Fruit fly (Drosophila melanogaster) whole organism, pupa: Measurements from ENCODE around the gene CG2972.
A peak's percentile ranks its signal among the peaks of the same experiment; 100 is the strongest.

Source experiments
- CG10348 ChIP-seq: fragments of 200-800 bp; sonication (Bioruptor generic); IDR thresholded peaks from 2 replicates; pipeline ENCODE4 v1.3.6; 2022; ENCODE audit warnings: missing biosample characterization, missing genetic modification characterization
- CG12605 ChIP-seq: fragments of 200-800 bp; sonication (Bioruptor generic); IDR thresholded peaks from 2 replicates; pipeline ENCODE4 v1.3.6; 2022; ENCODE audit warnings: missing biosample characterization, missing genetic modification characterization
- CG13204 ChIP-seq: fragments of 200-800 bp; sonication (Bioruptor generic); optimal IDR thresholded peaks from 2 replicates; lab custom pipeline; 2018; ENCODE audit warnings: missing biosample characterization, mild to moderate bottlenecking, missing genetic modification characterization, moderate library complexity
- CG14655 ChIP-seq: fragments of 200-800 bp; sonication (Bioruptor generic); optimal IDR thresholded peaks from 3 replicates; lab custom pipeline; 2017; ENCODE audit warnings: mild to moderate bottlenecking, missing biosample characterization, missing genetic modification reagents, missing genetic modification characterization
- CG15710 ChIP-seq: fragments of 200-800 bp; sonication (Bioruptor generic); optimal IDR thresholded peaks from 2 replicates; lab custom pipeline; 2018; ENCODE audit warnings: missing biosample characterization, mild to moderate bottlenecking, missing genetic modification characterization, moderate library complexity
- CG17806 ChIP-seq: fragments of 200-800 bp; sonication (Bioruptor generic); optimal IDR thresholded peaks from 2 replicates; lab custom pipeline; 2018; ENCODE audit warnings: missing biosample characterization, mild to moderate bottlenecking, missing genetic modification characterization, moderate library complexity
- CG32121 ChIP-seq: fragments of 200-800 bp; sonication (Bioruptor generic); IDR thresholded peaks from 2 replicates; pipeline ENCODE4 v1.3.6; 2022; ENCODE audit warnings: missing biosample characterization, missing genetic modification characterization
- CG34367 ChIP-seq: fragments of 200-800 bp; sonication (Bioruptor generic); optimal IDR thresholded peaks from 2 replicates; lab custom pipeline; 2018; ENCODE audit warnings: missing biosample characterization, mild to moderate bottlenecking, missing genetic modification characterization
- CG4496 ChIP-seq: fragments of 200-800 bp; sonication (Bioruptor generic); IDR thresholded peaks from 3 replicates; pipeline ENCODE4 v1.3.6; 2022; ENCODE audit warnings: missing biosample characterization, missing genetic modification characterization
- CG8159 ChIP-seq: fragments of 200-800 bp; sonication (Bioruptor generic); optimal IDR thresholded peaks from 3 replicates; lab custom pipeline; 2018; ENCODE audit warnings: missing biosample characterization, mild to moderate bottlenecking, missing genetic modification characterization, moderate library complexity
- CG8301 ChIP-seq: fragments of 200-800 bp; sonication (Bioruptor generic); optimal IDR thresholded peaks from 2 replicates; lab custom pipeline; 2018; ENCODE audit warnings: missing biosample characterization, mild to moderate bottlenecking, missing genetic modification characterization
- CG9948 ChIP-seq: fragments of 200-800 bp; sonication (Bioruptor generic); optimal IDR thresholded peaks from 2 replicates; lab custom pipeline; 2018; ENCODE audit warnings: missing biosample characterization, mild to moderate bottlenecking, missing genetic modification characterization, moderate library complexity
- D1 ChIP-seq: fragments of 200-800 bp; sonication (Bioruptor generic); optimal IDR thresholded peaks from 2 replicates; lab custom pipeline; 2018; ENCODE audit warnings: missing biosample characterization, mild to moderate bottlenecking, missing genetic modification characterization, moderate library complexity
- EcR ChIP-seq: fragments of 200-800 bp; sonication (Bioruptor generic); optimal IDR thresholded peaks from 3 replicates; lab custom pipeline; 2019; ENCODE audit warnings: missing biosample characterization, missing genetic modification characterization, mild to moderate bottlenecking, moderate library complexity, missing genetic modification reagents
- Ets98B ChIP-seq: fragments of 200-800 bp; sonication (Bioruptor generic); IDR thresholded peaks from 2 replicates; pipeline ENCODE4 v1.3.6; 2022; ENCODE audit warnings: missing biosample characterization, missing genetic modification characterization
- Pif1A ChIP-seq: fragments of 200-800 bp; sonication (Bioruptor generic); optimal IDR thresholded peaks from 3 replicates; lab custom pipeline; 2016; ENCODE audit warnings: missing biosample characterization, missing genetic modification characterization
- Pif1B ChIP-seq: fragments of 200-800 bp; sonication (Bioruptor generic); optimal IDR thresholded peaks from 3 replicates; lab custom pipeline; 2016; ENCODE audit warnings: missing biosample characterization, missing genetic modification characterization
- Snoo ChIP-seq: fragments of 200-800 bp; sonication (Bioruptor generic); optimal IDR thresholded peaks from 3 replicates; lab custom pipeline; 2017; ENCODE audit warnings: missing biosample characterization, mild to moderate bottlenecking, missing genetic modification characterization, inconsistent platforms
- fd96Ca ChIP-seq: fragments of 200-800 bp; sonication (Bioruptor generic); IDR thresholded peaks from 3 replicates; pipeline ENCODE4 v1.3.6; 2022; ENCODE audit warnings: missing biosample characterization, missing genetic modification characterization
- gl ChIP-seq: fragments of 200-800 bp; sonication (Bioruptor generic); optimal IDR thresholded peaks from 2 replicates; lab custom pipeline; 2018; ENCODE audit warnings: missing biosample characterization, mild to moderate bottlenecking, missing genetic modification characterization
- rn ChIP-seq: fragments of 200-800 bp; sonication (Bioruptor generic); IDR thresholded peaks from 2 replicates; pipeline ENCODE4 v1.3.6; 2022; ENCODE audit warnings: missing biosample characterization, missing genetic modification characterization

CG2972 gene

DNA sequence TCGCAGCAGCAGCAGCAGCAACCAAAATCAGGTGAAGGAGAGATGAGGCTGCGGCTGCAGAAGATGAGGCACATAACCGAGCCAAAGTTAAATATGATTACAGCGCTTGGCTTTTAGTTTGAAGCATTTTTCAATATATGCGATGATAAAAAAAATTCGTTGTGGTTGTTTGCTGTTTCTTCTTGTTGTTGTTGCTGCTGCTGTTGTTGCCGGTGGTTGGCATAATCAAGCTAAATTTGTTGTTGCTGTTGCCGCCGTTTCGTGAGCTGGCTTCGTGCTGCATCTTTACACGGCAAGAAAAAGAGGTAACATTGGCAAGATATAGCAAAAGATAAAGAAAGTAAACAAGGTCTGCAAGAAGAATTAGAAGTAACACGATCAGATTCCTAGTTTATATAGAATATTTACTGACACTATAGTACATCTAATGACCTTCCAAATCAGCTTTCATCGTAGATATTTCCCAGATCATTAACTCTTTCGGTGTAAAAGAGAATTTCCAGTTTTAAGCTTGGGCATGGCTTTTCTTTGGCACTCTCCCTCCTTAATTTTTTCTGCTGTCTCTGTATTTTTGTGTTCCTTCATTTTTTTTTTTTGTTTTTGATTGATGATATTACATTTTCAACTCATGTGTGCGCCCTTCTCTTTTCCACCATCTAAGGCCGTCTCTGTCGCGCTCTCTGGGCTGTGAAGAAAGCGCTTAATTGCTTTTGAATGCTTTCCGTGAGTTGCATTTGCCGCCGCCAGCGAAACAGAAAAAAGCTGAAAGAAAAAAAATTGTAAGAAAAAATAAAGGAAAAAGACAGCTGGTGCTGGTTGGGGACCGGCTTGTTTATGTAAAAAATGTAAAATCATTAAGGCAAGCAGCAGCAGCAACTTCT lies 31.2 kb downstream of the CG2972 start:
- TF ChIP-seq CG9948 (tag; lab: Kevin White, UChicago) (peak; percentile 67), CG4496 (peak; percentile 58; the same call in 1 of the 3 replicates), CG17806 (tag; lab: Kevin White, UChicago) (peak; percentile 60), gl (tag; lab: Kevin White, UChicago) (no peak), Snoo (tag; lab: Kevin White, UChicago) (peak; percentile 79), Pif1B (GFP tag; lab: Kevin White, UChicago) (peak; percentile 69), CG14655 (GFP tag; lab: Kevin White, UChicago) (peak; percentile 86), Ets98B (GFP tag; lab: Robert Waterston, UW) (peak; percentile 58), CG34367 (tag; lab: Kevin White, UChicago) (peak; percentile 38), CG12605 (GFP tag; lab: Robert Waterston, UW) (0 out of 2 replicates have a peak, but pooled peaks have one; percentile 10), CG15710 (tag; lab: Kevin White, UChicago) (peak; percentile 24), CG8301 (tag; lab: Kevin White, UChicago) (peak; percentile 81), CG8159 (tag; lab: Kevin White, UChicago) (peak; percentile 51), D1 (tag; lab: Kevin White, UChicago) (no peak), CG10348 (GFP tag; lab: Robert Waterston, UW) (no peak), Pif1A (peak; percentile 67), CG32121 (GFP tag; lab: Robert Waterston, UW) (peak; percentile 42), CG13204 (GFP tag; lab: Kevin White, UChicago) (no peak), EcR (GFP tag; lab: Kevin White, UChicago) (no peak), fd96Ca (peak; percentile 64), rn (GFP tag; lab: Robert Waterston, UW) (peak; percentile 59)

DNA sequence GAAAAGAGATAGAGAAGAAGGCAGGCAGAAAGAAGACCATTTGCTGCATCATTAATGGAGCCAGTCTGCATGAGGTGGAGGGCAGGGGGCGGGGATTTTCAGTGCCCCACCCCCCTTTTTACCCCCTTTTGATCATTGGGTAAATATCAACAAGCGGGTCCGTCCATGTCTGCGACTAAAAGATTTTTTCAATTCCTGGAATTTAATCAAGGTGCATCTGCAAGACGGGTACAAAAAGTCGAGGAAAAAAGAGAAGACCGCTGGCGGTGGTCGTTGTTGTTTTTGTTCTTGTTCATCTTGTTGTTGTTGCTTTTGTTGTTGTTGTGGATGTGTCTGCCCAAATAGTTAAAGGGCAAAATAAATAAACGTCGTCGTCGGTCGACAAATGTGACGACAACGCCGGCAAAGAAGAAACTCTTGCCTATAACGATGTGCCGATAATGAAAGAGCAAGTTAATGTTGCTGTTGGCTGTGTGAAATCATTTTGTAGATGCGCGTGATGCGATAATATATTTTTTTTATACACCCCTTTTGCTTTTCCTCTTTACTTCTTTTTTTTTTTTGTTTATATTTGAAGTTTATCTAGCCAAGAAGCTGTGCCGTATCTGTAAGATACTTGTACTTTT lies 32.7 kb downstream of the CG2972 start:
- TF ChIP-seq Snoo (tag; lab: Kevin White, UChicago) (no peak), CG13204 (GFP tag; lab: Kevin White, UChicago) (peak; percentile 59), Pif1B (GFP tag; lab: Kevin White, UChicago) (no peak), CG9948 (tag; lab: Kevin White, UChicago) (no peak), CG32121 (GFP tag; lab: Robert Waterston, UW) (no peak), gl (tag; lab: Kevin White, UChicago) (peak; percentile 32), CG15710 (tag; lab: Kevin White, UChicago) (no peak), CG14655 (GFP tag; lab: Kevin White, UChicago) (no peak), Ets98B (GFP tag; lab: Robert Waterston, UW) (peak; percentile 23; the same call in 1 of the 2 replicates), rn (GFP tag; lab: Robert Waterston, UW) (no peak), EcR (GFP tag; lab: Kevin White, UChicago) (peak; percentile 20), CG10348 (GFP tag; lab: Robert Waterston, UW) (no peak), Pif1A (no peak), CG8301 (tag; lab: Kevin White, UChicago) (no peak), D1 (tag; lab: Kevin White, UChicago) (no peak), CG17806 (tag; lab: Kevin White, UChicago) (no peak), fd96Ca (peak; percentile 36; the same call in 2 of the 3 replicates), CG4496 (no peak; the same call in 2 of the 3 replicates), CG34367 (tag; lab: Kevin White, UChicago) (peak; percentile 0), CG12605 (GFP tag; lab: Robert Waterston, UW) (peak; percentile 39; the same call in 1 of the 2 replicates), CG8159 (tag; lab: Kevin White, UChicago) (no peak)
- TF ChIP-seq, all 21 proteins: peak for 7

DNA sequence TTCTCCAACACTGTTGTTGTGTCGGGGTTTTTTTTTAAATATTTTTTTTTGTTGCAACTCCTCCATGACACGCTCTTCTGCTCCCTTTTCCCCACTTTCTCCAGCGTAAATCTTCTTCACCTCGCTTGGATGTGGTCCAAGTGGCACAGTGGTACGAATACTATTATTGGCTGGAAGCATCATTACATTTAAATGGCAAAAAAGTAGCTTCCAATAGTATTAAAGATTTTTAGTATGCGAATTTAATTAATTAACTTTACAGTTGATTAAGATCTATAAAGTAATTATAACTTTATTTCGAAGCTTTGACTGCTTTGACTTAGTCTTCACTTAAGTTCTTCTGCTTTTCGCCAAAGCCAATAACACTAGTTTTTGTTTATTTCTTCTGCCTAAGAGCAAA lies 35.4 kb downstream of the CG2972 start:
- TF ChIP-seq fd96Ca (no peak), Pif1A (peak; percentile 14), gl (tag; lab: Kevin White, UChicago) (no peak), EcR (GFP tag; lab: Kevin White, UChicago) (no peak), CG8301 (tag; lab: Kevin White, UChicago) (no peak), rn (GFP tag; lab: Robert Waterston, UW) (no peak), CG4496 (no peak), Ets98B (GFP tag; lab: Robert Waterston, UW) (no peak), Snoo (tag; lab: Kevin White, UChicago) (peak; percentile 33), CG9948 (tag; lab: Kevin White, UChicago) (peak; percentile 19), CG17806 (tag; lab: Kevin White, UChicago) (no peak), D1 (tag; lab: Kevin White, UChicago) (no peak), Pif1B (GFP tag; lab: Kevin White, UChicago) (no peak), CG12605 (GFP tag; lab: Robert Waterston, UW) (no peak), CG14655 (GFP tag; lab: Kevin White, UChicago) (peak; percentile 31), CG10348 (GFP tag; lab: Robert Waterston, UW) (no peak), CG32121 (GFP tag; lab: Robert Waterston, UW) (no peak), CG15710 (tag; lab: Kevin White, UChicago) (no peak), CG13204 (GFP tag; lab: Kevin White, UChicago) (no peak), CG8159 (tag; lab: Kevin White, UChicago) (peak; percentile 12), CG34367 (tag; lab: Kevin White, UChicago) (no peak)

DNA sequence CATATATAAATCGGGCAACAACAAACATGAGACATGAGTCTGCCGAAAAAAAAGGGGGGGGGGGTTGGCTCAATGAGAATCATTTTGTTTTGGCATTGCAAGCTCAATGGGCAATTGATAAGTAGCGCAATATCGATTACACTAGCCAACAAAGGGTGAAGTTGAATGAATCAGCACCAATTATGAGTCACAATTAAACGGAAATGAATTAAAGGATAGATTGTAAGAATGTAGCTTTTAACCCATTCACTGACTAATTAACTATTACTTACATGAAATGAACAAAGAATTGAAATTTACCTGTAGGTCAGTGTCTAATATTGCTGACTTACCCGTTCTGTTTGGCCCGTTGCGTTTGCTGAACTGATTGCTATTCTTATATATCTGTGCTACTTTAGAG lies 42.7 kb downstream of the CG2972 start:
- TF ChIP-seq CG4496 (peak; percentile 53; the same call in 2 of the 3 replicates), rn (GFP tag; lab: Robert Waterston, UW) (no peak), CG12605 (GFP tag; lab: Robert Waterston, UW) (no peak), CG8301 (tag; lab: Kevin White, UChicago) (peak; percentile 13), fd96Ca (peak; percentile 40; the same call in 1 of the 3 replicates), Pif1A (no peak), CG32121 (GFP tag; lab: Robert Waterston, UW) (peak; percentile 55), CG14655 (GFP tag; lab: Kevin White, UChicago) (peak; percentile 32), Pif1B (GFP tag; lab: Kevin White, UChicago) (no peak), Ets98B (GFP tag; lab: Robert Waterston, UW) (peak; percentile 37; the same call in 1 of the 2 replicates)
